Worm (Caenorhabditis elegans): Measurements from ENCODE around the gene F57B9.3.

The F57B9.3 gene

ce11 chrIII:6947896-6948295 lies 8.3 kb downstream of the F57B9.3 start:
- peak; percentile 44 for TF ChIP-seq cog-1 (tag; optimal IDR thresholded peaks at IDR 0.05)
- no peak for TF ChIP-seq klf-2 (GFP tag; conservative IDR thresholded peaks at IDR 0.05)

- TF ChIP-seq ztf-23 (GFP tag; IDR thresholded peaks at IDR 0.05) (no peak), T22C8.4 (GFP tag; IDR thresholded peaks at IDR 0.05) (no peak), cog-1 (tag; optimal IDR thresholded peaks at IDR 0.05) (no peak), flt-1 (GFP tag; IDR thresholded peaks at IDR 0.05) (no peak), ref-1 (GFP tag; conservative IDR thresholded peaks at IDR 0.05) (no peak), klf-2 (GFP tag; conservative IDR thresholded peaks at IDR 0.05) (no peak), ztf-29 (GFP tag; IDR thresholded peaks at IDR 0.05) (no peak), tab-1 (GFP tag; IDR thresholded peaks at IDR 0.05) (no peak), med-1 (GFP tag; optimal IDR thresholded peaks at IDR 0.05; ENCODE audit: insufficient read depth) (no peak)
These were observed 11.8 kb downstream of the F57B9.3 start for ce11 chrIII:6951435-6951834.

DNA sequence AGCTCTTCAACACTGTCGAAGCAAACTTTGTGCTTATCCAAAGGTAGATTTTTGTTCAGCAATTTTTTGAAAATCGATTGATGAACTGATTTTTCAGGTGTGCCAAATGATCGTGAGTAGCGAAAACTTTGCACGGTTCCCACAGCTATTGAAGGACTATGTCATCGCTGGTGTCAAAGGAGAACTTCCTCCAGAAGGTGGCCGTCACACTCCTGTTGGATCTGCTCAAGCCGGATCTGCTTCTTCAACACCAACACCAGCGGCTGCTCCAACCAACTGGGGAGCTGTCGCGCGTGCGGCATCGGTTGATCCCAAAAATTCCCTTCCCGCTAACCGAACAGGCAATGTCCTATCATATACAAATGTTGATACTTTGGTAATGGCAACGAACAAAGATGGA lies 13.8 kb downstream of the F57B9.3 start:
- TF ChIP-seq ref-1 (GFP tag; conservative IDR thresholded peaks at IDR 0.05) (no peak), klf-2 (GFP tag; conservative IDR thresholded peaks at IDR 0.05) (no peak), med-1 (GFP tag; optimal IDR thresholded peaks at IDR 0.05; ENCODE audit: insufficient read depth) (no peak), T22C8.4 (GFP tag; IDR thresholded peaks at IDR 0.05) (no peak), ztf-29 (GFP tag; IDR thresholded peaks at IDR 0.05) (no peak), tab-1 (GFP tag; IDR thresholded peaks at IDR 0.05) (no peak), ztf-23 (GFP tag; IDR thresholded peaks at IDR 0.05) (no peak), flt-1 (GFP tag; IDR thresholded peaks at IDR 0.05) (no peak), cog-1 (tag; optimal IDR thresholded peaks at IDR 0.05) (no peak)

ce11 chrIII:6953978-6954377 lies 14.4 kb downstream of the F57B9.3 start:
- TF ChIP-seq ztf-29 (GFP tag; IDR thresholded peaks at IDR 0.05) (no peak), cog-1 (tag; optimal IDR thresholded peaks at IDR 0.05) (no peak), tab-1 (GFP tag; IDR thresholded peaks at IDR 0.05) (no peak), ztf-23 (GFP tag; IDR thresholded peaks at IDR 0.05) (no peak)

ce11 chrIII:6955766-6956165 lies 16.1 kb downstream of the F57B9.3 start:
- no peak for TF ChIP-seq flt-1 (GFP tag; IDR thresholded peaks at IDR 0.05)
- TF ChIP-seq ztf-23 (GFP tag; IDR thresholded peaks at IDR 0.05) = no peak
- TF ChIP-seq T22C8.4 (GFP tag; IDR thresholded peaks at IDR 0.05) = no peak
- TF ChIP-seq tab-1 (GFP tag; IDR thresholded peaks at IDR 0.05) = no peak
- no peak for TF ChIP-seq cog-1 (tag; optimal IDR thresholded peaks at IDR 0.05)
- TF ChIP-seq ztf-29 (GFP tag; IDR thresholded peaks at IDR 0.05) = no peak
- TF ChIP-seq klf-2 (GFP tag; conservative IDR thresholded peaks at IDR 0.05) = no peak
- no peak for TF ChIP-seq med-1 (GFP tag; optimal IDR thresholded peaks at IDR 0.05; ENCODE audit: insufficient read depth)
- no peak for TF ChIP-seq ref-1 (GFP tag; conservative IDR thresholded peaks at IDR 0.05)

DNA sequence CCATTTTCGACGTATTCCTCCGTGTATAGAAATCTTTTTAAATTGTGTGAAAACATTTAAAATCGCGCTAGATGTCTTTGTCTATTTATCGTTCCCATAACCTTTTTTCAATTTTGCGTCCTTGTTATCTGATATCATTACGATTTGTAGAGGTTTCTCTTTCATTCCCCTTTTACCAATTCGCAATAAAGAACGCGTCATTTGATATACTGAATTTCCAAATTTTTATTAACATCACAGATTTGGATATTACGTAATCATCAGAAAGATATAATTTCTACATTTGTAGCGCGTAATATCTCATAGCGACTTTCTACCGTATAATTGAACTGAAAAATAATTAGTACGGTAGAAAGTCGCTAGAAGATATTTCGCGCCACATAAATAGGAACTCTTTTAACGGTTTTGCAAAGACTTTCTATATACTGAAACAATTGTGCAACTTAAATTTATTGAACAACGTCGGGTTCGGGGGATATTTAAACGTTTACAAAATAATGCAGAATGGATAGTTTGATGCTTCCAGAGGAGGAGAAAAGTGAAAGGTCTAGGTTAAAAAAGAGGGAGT lies 19.1 kb downstream of the F57B9.3 start:
- no peak for TF ChIP-seq klf-2 (GFP tag; conservative IDR thresholded peaks at IDR 0.05)
- no peak for TF ChIP-seq T22C8.4 (GFP tag; IDR thresholded peaks at IDR 0.05)
- no peak for TF ChIP-seq ref-1 (GFP tag; conservative IDR thresholded peaks at IDR 0.05)
- no peak for TF ChIP-seq tab-1 (GFP tag; IDR thresholded peaks at IDR 0.05)
- no peak for TF ChIP-seq ztf-29 (GFP tag; IDR thresholded peaks at IDR 0.05)
- TF ChIP-seq cog-1 (tag; optimal IDR thresholded peaks at IDR 0.05) = no peak
- TF ChIP-seq flt-1 (GFP tag; IDR thresholded peaks at IDR 0.05) = no peak
- TF ChIP-seq med-1 (GFP tag; optimal IDR thresholded peaks at IDR 0.05; ENCODE audit: insufficient read depth) = no peak
- TF ChIP-seq ztf-23 (GFP tag; IDR thresholded peaks at IDR 0.05) = no peak

- TF ChIP-seq ztf-29 (GFP tag; IDR thresholded peaks at IDR 0.05) (no peak), tab-1 (GFP tag; IDR thresholded peaks at IDR 0.05) (no peak), T22C8.4 (GFP tag; IDR thresholded peaks at IDR 0.05) (no peak), flt-1 (GFP tag; IDR thresholded peaks at IDR 0.05) (no peak), cog-1 (tag; optimal IDR thresholded peaks at IDR 0.05) (no peak), klf-2 (GFP tag; conservative IDR thresholded peaks at IDR 0.05) (no peak), ztf-23 (GFP tag; IDR thresholded peaks at IDR 0.05) (no peak), ref-1 (GFP tag; conservative IDR thresholded peaks at IDR 0.05) (no peak), med-1 (GFP tag; optimal IDR thresholded peaks at IDR 0.05; ENCODE audit: insufficient read depth) (no peak)
These were observed 21.5 kb downstream of the F57B9.3 start for ce11 chrIII:6961167-6961566.

DNA sequence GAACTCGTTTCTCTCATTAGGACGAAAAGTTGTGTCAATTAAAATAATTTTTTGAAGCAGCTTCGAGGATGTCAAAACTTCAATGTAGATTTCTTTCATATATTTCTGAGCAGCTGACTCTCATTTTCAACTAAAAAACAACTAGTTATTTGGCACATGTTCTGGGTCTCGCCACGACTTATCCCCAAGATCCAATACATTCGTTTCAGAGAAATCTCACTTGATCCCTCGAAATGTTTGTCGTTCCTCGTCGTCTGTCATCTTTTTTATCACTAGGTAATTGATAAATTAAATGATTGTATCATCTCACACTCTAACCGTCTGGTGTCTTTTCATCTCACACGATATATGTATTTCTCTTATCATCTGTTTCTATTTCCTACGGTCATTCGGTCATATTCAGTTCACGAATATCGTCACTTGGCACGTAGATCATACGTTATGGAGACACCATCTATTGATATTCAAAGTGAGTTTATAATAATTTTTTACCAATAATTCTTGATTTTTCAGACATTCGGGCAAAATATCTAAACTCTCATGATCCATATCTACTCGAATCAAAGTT lies 22.4 kb downstream of the F57B9.3 start, which contains the start of the genes rpn-6.1 and F57B9.1:
TSS of gene rpn-6.1 (minus strand) at position 65 of the 568 bp plus-strand sequence.
TSS of gene F57B9.1 (plus strand) at position 154 of the 568 bp plus-strand sequence.
- TF ChIP-seq flt-1 (GFP tag; IDR thresholded peaks at IDR 0.05) (no peak), klf-2 (GFP tag; conservative IDR thresholded peaks at IDR 0.05) (no peak), tab-1 (GFP tag; IDR thresholded peaks at IDR 0.05) (no peak), ztf-29 (GFP tag; IDR thresholded peaks at IDR 0.05) (no peak), med-1 (GFP tag; optimal IDR thresholded peaks at IDR 0.05; ENCODE audit: insufficient read depth) (no peak), T22C8.4 (GFP tag; IDR thresholded peaks at IDR 0.05) (no peak), ztf-23 (GFP tag; IDR thresholded peaks at IDR 0.05) (no peak), cog-1 (tag; optimal IDR thresholded peaks at IDR 0.05) (no peak), ref-1 (GFP tag; conservative IDR thresholded peaks at IDR 0.05) (no peak)

ce11 chrIII:6968080-6968639 lies 28.5 kb downstream of the F57B9.3 start, which contains the start of gene panl-2:
Gene panl-2 (minus strand): TSS chrIII:6968130.
- TF ChIP-seq flt-1 (GFP tag; IDR thresholded peaks at IDR 0.05) (no peak), med-1 (GFP tag; optimal IDR thresholded peaks at IDR 0.05; ENCODE audit: insufficient read depth) (no peak), ztf-29 (GFP tag; IDR thresholded peaks at IDR 0.05) (no peak), T22C8.4 (GFP tag; IDR thresholded peaks at IDR 0.05) (no peak), ref-1 (GFP tag; conservative IDR thresholded peaks at IDR 0.05) (no peak), ztf-23 (GFP tag; IDR thresholded peaks at IDR 0.05) (no peak), klf-2 (GFP tag; conservative IDR thresholded peaks at IDR 0.05) (no peak), cog-1 (tag; optimal IDR thresholded peaks at IDR 0.05) (no peak)
